Fruit fly (Drosophila melanogaster) whole organism: ENCODE data around the gene Or24a.

ENCODE experiments used
- CG8478 ChIP-seq: fragments of >200 bp; optimal IDR thresholded peaks from 2 replicates; lab custom pipeline; 2018; ENCODE audit warnings: inconsistent platforms
- Dll ChIP-seq: fragments of >200 bp; optimal IDR thresholded peaks from 2 replicates; lab custom pipeline; 2017
- EcR ChIP-seq, 2 experiments: fragments of >200 bp; optimal IDR thresholded peaks; 2 replicates each; lab custom pipeline; 2017; ENCODE audit warnings: missing biosample characterization in 2 of 2, missing genetic modification characterization in 2 of 2, missing genetic modification reagents in 2 of 2
- pan ChIP-seq: fragments of >200 bp; optimal IDR thresholded peaks from 2 replicates; lab custom pipeline; 2017
- psq ChIP-seq: fragments of >200 bp; optimal IDR thresholded peaks from 2 replicates; lab custom pipeline; 2017
- usp ChIP-seq: fragments of >200 bp; optimal IDR thresholded peaks from 2 replicates; lab custom pipeline; 2017; ENCODE audit warnings: missing biosample characterization, missing genetic modification characterization, mixed read lengths

The Or24a gene

DNA sequence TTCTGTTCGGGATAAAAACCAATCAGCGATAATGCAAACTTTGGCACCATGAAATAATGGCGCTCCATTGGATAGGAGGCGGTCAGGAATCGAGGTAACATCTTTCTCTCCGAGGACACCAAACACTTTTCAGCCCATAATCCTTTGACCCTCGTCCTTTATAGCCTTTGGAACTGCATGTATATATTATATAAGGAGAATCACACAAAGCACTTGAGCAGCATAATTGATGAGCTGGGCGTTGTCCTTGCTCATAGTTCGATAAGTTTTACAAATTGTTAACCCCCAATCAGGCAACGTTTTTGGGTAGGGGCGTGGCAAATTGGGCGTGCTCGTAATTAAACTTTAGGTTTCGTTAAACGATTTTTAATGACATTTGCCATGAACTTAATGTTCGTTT, at the start of gene Or24a:
Gene Or24a, minus strand, starts transcription at position 101 of the 400 bp plus-strand sequence.
- TF ChIP-seq EcR (GFP tag; optimal IDR thresholded peaks at IDR 0.05; lab: Kevin White, UChicago) (no peak), usp (GFP tag; lab: Kevin White, UChicago) (no peak), pan (lab: Kevin White, UChicago) (no peak), psq (lab: Kevin White, UChicago) (no peak), Dll (lab: Kevin White, UChicago) (no peak)

DNA sequence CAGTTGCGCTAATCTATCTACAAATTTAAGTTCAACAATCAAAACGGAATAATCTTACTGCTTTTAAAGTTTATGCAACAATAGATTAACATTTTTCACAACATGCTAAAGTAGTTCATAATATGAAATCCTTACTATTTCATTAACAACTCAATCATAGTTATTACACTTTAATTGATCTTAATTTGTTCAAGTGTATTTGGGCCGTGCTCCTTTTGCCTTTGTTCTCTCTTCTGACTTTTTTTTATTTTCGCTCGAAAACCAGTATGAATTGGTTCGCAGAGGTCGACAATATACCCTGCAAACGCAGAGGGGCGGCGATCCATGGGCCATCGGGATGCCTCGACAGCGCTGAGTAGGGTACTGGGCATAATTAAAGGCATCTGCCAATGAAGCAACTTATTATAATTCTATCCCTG, 45.4 kb upstream of the Or24a start:
- TF ChIP-seq usp (GFP tag; lab: Kevin White, UChicago) (no peak), pan (lab: Kevin White, UChicago) (no peak), psq (lab: Kevin White, UChicago) (no peak), Dll (lab: Kevin White, UChicago) (no peak), EcR (GFP tag; optimal IDR thresholded peaks at IDR 0.05; lab: Kevin White, UChicago) (no peak), CG8478 (no peak)

DNA sequence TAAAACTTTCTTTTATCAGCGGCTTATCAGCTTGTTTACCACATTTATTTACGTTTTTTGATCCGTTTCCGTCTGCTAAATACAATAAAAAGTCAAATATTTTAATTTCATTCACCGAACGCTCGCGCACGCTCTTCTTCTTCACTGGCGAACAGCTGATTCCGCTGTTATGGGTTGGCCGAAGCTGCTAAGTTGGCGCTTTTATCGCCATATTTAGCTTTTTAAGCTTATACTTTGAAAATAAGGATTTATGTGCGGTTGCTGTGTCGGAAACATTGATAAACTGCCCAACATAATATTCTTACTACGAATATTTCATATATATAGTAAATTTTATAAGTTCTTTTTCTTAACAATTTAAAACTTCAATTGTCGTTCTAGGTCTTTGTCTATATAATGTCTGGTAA, 32.0 kb upstream of the Or24a start, which contains the start of gene Naprt:
Gene Naprt, minus strand, starts transcription at position 159 of the 407 bp plus-strand sequence.
- TF ChIP-seq Dll (lab: Kevin White, UChicago) (no peak), psq (lab: Kevin White, UChicago) (no peak), usp (GFP tag; lab: Kevin White, UChicago) (no peak), CG8478 (no peak), pan (lab: Kevin White, UChicago) (no peak), EcR (GFP tag; optimal IDR thresholded peaks at IDR 0.05; lab: Kevin White, UChicago) (no peak)

DNA sequence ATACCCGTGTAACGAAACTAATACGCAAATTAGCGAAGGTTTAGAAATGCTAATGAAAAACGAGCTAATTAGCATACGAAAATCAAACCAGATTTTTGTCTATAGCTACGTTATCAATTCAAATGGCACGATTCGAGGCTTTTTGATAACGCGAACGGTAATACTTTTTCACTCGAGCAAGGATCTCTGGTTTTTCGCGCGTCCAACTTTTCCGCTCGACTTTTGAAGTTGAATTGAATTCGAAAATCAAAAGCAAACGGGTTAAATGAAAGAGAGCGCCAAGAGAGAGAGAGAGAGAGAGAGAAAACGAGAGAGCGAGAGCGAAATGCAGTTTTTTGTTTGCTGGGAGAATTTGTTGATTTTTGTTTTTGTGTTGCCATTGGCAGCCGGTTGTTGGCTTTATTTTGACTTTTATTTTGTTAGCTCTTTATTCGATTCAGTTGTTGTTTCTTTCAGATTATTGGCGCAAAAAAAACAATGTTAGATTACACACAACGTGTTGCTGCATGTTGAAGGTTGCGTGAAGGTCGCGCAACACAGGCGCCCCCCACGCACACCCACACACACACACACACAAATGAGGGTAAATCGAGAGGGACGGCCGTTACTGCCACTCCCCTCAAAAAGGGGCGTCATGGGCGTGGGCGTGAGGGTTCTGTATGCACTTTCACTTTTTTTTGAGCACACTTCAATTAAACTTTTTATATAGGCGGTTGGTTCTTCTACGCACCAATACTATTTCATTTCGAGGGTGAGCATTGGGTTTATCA, 31.4 kb upstream of the Or24a start:
- TF ChIP-seq pan (lab: Kevin White, UChicago) (no peak), Dll (lab: Kevin White, UChicago) (no peak), psq (lab: Kevin White, UChicago) (no peak), CG8478 (no peak), EcR (GFP tag; optimal IDR thresholded peaks at IDR 0.05; lab: Kevin White, UChicago) (no peak)

DNA sequence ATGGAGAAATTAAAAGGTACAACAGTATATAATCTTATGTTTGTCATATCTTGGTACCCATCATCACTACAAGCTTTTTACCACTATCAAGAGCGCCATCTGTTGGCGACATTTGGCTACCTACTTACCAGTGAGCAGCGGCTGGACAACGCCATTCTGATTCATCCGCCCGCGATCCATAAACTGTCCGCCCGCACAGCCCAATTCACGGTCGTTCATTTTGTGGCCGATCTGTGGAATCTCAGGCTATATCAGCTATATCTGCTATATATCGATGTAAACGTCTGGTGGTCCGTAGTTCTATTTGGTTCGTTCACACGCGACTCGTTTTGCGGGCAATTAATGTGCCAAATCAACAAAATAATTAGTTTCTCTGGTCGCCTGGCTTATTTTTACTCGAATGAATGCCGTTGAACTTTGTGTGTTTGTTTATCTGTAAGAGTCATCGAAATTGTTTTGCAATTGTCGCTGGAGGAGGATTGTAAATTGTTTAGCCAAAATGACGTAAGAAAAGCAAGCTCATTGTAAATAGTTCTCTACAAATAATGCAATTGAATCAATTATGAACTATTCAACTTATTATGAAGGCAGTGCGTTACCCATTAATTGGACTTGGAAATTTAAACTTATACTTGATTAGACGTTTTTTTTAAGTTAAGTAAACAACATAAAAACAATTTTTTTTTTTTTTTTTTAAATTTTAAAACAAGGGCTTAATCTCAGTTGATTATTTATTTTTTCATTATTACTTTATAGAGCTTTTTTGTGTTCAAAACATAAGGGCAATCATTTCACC, 30.6 kb upstream of the Or24a start:
- TF ChIP-seq psq (lab: Kevin White, UChicago): no peak
- TF ChIP-seq usp (GFP tag; lab: Kevin White, UChicago): no peak
- no peak for TF ChIP-seq Dll (lab: Kevin White, UChicago)
- no peak for TF ChIP-seq pan (lab: Kevin White, UChicago)
- TF ChIP-seq EcR (GFP tag; optimal IDR thresholded peaks at IDR 0.05; lab: Kevin White, UChicago): no peak
- TF ChIP-seq CG8478: no peak

DNA sequence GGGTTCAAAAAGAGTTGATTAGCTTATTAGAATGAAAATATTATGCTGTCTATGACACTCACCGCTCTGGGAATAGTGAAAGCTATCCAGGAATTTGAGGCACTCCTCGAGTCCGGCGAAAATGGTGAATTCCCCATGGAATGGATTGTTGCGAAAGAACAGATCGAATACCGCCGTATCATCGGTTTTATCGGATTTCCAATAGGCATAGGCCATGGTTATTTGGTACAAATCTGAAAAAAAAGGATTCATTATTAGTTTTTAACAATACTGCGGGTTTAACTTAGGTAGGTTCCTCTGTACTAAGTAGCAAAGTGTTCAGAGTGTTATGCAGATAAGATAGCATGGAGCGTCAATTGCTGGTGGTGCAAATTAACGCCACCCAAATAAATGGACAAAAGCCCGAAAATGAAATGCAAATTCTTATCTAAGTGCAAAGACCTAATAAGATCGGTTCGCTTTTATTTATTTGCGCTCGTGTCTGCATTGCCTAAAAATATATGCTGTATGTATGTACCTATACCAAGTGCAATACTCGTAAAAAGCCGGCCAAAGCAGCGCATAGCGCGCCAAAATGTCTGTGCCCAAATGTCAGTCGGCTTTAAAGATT, 29.8 kb upstream of the Or24a start:
- no peak for TF ChIP-seq usp (GFP tag; lab: Kevin White, UChicago)
- TF ChIP-seq CG8478: no peak
- TF ChIP-seq Dll (lab: Kevin White, UChicago): no peak
- no peak for TF ChIP-seq pan (lab: Kevin White, UChicago)
- TF ChIP-seq EcR (GFP tag; optimal IDR thresholded peaks at IDR 0.05; lab: Kevin White, UChicago): no peak
- no peak for TF ChIP-seq psq (lab: Kevin White, UChicago)

DNA sequence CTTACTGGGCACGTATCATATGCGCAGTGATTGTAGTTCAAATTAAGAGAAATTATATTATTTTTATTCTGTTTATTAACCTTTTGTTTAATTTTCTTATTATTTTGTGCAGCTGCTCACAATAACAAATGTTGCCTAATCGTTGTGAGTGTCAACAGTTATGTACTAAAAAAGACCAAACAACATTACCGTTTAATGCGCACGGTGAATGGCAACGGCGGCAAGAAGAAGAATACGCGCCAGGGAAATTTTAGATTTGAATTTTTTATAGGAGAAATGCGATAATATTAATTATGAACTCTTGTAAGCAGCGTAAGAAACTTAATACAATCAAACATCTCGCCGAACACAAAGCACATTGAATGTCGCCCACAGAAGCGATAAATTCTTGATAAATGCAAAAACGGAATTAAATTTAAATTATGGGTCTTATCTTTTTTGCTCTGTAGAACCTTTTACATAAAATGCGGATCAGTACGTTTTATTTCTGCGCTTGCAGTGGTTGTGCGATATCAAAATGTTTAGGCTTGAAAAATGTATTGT, 21.8 kb upstream of the Or24a start, which contains the start of the genes Tbcc and lectin-24Db:
Gene Tbcc, minus strand, starts transcription at position 163 of the 543 bp plus-strand sequence.
Gene lectin-24Db, plus strand, starts transcription at position 493 of the 543 bp plus-strand sequence.
- TF ChIP-seq usp (GFP tag; lab: Kevin White, UChicago) (no peak), psq (lab: Kevin White, UChicago) (no peak), EcR (GFP tag; optimal IDR thresholded peaks at IDR 0.05; lab: Kevin White, UChicago) (no peak), CG8478 (no peak), Dll (lab: Kevin White, UChicago) (no peak), pan (lab: Kevin White, UChicago) (no peak)

DNA sequence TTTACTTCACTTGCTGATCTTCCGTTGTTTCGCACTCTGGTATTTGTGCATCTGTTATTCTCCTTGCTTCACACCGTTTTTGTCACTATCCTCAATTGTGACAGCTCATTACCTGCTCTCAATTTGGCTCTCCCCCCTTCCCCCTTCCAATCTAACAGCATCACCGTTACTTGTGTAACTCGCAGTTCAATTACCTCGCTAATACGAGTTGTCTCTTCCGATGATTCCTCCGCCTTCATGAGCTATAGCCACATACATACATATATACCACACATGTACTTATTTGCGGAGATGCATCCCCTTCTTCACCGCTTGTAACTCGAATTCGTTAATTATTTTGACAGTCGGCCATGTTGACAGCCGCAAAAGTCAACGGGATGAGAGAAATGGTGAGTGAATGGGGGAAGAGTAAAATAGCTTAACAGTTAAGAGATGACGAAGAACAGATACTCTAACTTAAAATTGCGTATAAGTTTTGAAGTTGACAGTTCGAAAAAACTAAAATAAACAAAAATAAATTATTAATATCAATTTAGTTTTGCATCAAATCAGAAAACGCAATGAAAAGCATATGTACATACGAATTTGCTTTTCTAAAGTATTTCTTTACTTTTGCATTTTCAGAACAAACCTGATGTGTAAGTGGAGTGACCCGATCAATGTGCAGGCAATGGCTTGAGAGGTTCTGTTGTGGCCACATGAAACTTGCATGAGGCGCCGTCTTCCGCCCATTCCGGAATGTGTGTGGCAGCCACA, 19.5 kb upstream of the Or24a start:
- TF ChIP-seq Dll (lab: Kevin White, UChicago): no peak
- no peak for TF ChIP-seq CG8478
- no peak for TF ChIP-seq EcR (GFP tag; optimal IDR thresholded peaks at IDR 0.05; lab: Kevin White, UChicago)
- no peak for TF ChIP-seq pan (lab: Kevin White, UChicago)
- no peak for TF ChIP-seq usp (GFP tag; lab: Kevin White, UChicago)
- no peak for TF ChIP-seq psq (lab: Kevin White, UChicago)

DNA sequence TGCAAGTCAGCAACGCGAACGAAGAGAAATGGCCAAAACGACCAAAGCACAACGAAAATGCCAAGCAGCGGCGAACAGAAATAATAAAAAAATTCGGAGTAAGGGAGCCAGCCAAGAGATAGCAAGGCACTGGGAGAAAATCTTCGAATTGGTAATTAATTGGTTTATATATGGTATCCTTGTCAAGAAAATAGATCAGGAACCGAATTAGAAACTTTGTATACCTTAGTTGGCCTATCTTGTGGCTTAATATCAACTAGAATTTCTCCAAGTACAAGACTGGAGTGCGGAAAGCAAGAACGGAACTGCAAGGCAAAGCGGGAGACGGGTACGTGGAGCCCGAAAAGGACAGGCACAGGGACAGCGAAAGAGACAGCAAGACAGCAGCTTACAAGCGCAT, 14.0 kb upstream of the Or24a start:
- TF ChIP-seq Dll (lab: Kevin White, UChicago): no peak
- TF ChIP-seq CG8478: no peak
- TF ChIP-seq psq (lab: Kevin White, UChicago): no peak
- no peak for TF ChIP-seq EcR (GFP tag; optimal IDR thresholded peaks at IDR 0.05; lab: Kevin White, UChicago)
- TF ChIP-seq pan (lab: Kevin White, UChicago): no peak
- TF ChIP-seq usp (GFP tag; lab: Kevin White, UChicago): no peak

DNA sequence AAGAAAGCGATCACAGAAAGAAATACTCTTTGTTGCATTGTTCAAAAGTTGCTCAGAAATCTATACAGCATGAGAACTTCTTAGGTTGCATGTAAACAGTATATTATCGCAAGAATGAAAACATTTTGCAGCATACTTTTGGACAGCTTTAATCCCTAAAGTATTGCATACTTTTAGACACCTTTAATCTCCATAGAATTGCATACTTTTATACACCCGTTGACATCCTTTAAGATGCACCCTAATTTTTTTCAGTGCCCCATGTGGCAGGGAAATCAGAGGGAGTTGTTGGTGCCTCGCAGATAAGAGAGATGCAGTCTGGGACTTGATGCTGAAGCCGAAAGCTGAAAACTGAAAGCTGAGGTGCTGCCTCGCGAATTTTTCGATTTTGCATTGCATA, 13.5 kb upstream of the Or24a start:
- TF ChIP-seq pan (lab: Kevin White, UChicago): no peak
- no peak for TF ChIP-seq EcR (GFP tag; optimal IDR thresholded peaks at IDR 0.05; lab: Kevin White, UChicago)
- no peak for TF ChIP-seq psq (lab: Kevin White, UChicago)
- no peak for TF ChIP-seq Dll (lab: Kevin White, UChicago)
- no peak for TF ChIP-seq CG8478
- TF ChIP-seq usp (GFP tag; lab: Kevin White, UChicago): no peak
